Worm (Caenorhabditis elegans) whole organism, midembryonic: Measurements from ENCODE around the gene C05B5.2.

ENCODE experiments used
- cog-1 ChIP-seq: sonication (generic microtip); optimal IDR thresholded peaks from 2 replicates; lab custom pipeline; 2016; ENCODE audit warnings: missing genetic modification characterization, missing compliant biosample characterization
- flt-1 ChIP-seq: fragments of 200-800 bp; sonication (Bioruptor generic); IDR thresholded peaks from 2 replicates; pipeline ENCODE4 v1.3.6; 2022; ENCODE audit warnings: missing genetic modification characterization, missing compliant biosample characterization
- klf-2 ChIP-seq: fragments of 200-800 bp; sonication (Bioruptor generic); conservative IDR thresholded peaks from 2 replicates; pipeline ENCODE4 v1.3.6; 2022; ENCODE audit warnings: missing genetic modification reagents, missing genetic modification characterization, missing compliant biosample characterization
- ref-1 ChIP-seq: fragments of 200-800 bp; sonication (Bioruptor generic); conservative IDR thresholded peaks from 2 replicates; pipeline ENCODE4 v1.3.6; 2022; ENCODE audit warnings: missing genetic modification reagents, missing genetic modification characterization, missing compliant biosample characterization
- tab-1 ChIP-seq: fragments of 200-800 bp; sonication (Bioruptor generic); IDR thresholded peaks from 2 replicates; pipeline ENCODE4 v1.3.6; 2022; ENCODE audit warnings: missing genetic modification characterization, missing compliant biosample characterization
- ztf-23 ChIP-seq: fragments of 200-800 bp; sonication (Bioruptor generic); IDR thresholded peaks from 2 replicates; pipeline ENCODE4 v1.3.6; 2022; ENCODE audit warnings: missing genetic modification reagents, missing genetic modification characterization, missing compliant biosample characterization
- ztf-29 ChIP-seq: fragments of 200-800 bp; sonication (Bioruptor generic); IDR thresholded peaks from 2 replicates; pipeline ENCODE4 v1.3.6; 2022; ENCODE audit warnings: missing genetic modification reagents, missing genetic modification characterization, missing compliant biosample characterization

- TF ChIP-seq ztf-29 (no peak), cog-1 (tag; lab: Kevin White, UChicago) (no peak), flt-1 (GFP tag; lab: Robert Waterston, UW) (no peak), ztf-23 (GFP tag; lab: Robert Waterston, UW) (no peak), tab-1 (GFP tag; lab: Robert Waterston, UW) (no peak), klf-2 (GFP tag; lab: Robert Waterston, UW) (no peak), ref-1 (GFP tag; lab: Robert Waterston, UW) (no peak)
Observed at ce11 chrIII:10023452-10023851, 23.1 kb upstream of the C05B5.2 start, which contains the start of gene ins-21.
